Worm (Caenorhabditis elegans) whole organism, early embryonic: ENCODE results near the gene F56D6.8.

ENCODE experiments used
- F13C5.2 ChIP-seq: sonication (generic microtip); optimal IDR thresholded peaks from 2 replicates; lab custom pipeline; 2017; ENCODE audit warnings: mild to moderate bottlenecking, missing genetic modification characterization, inconsistent platforms, missing compliant biosample characterization
- ama-1 ChIP-seq: fragments of 150-350 bp; optimal IDR thresholded peaks from 2 replicates; lab custom pipeline; 2014
- flt-1 ChIP-seq: fragments of 200-800 bp; sonication (Bioruptor generic); IDR thresholded peaks from 2 replicates; pipeline ENCODE4 v1.3.6; 2022; ENCODE audit warnings: missing genetic modification characterization, missing compliant biosample characterization
- hmbx-1 ChIP-seq: sonication (generic microtip); optimal IDR thresholded peaks from 2 replicates; lab custom pipeline; 2016; ENCODE audit warnings: mild to moderate bottlenecking, missing genetic modification characterization, missing compliant biosample characterization
- hmg-4 ChIP-seq: fragments of 200-800 bp; sonication (Bioruptor generic); optimal IDR thresholded peaks from 2 replicates; lab custom pipeline; 2018; ENCODE audit warnings: mild to moderate bottlenecking, missing genetic modification characterization, missing compliant biosample characterization
- tbx-11 ChIP-seq: fragments of 200-800 bp; sonication (Bioruptor generic); IDR thresholded peaks from 2 replicates; pipeline ENCODE4 v1.3.6; 2022; ENCODE audit warnings: missing genetic modification characterization, missing compliant biosample characterization
- tra-4 ChIP-seq: sonication (generic microtip); optimal IDR thresholded peaks from 2 replicates; lab custom pipeline; 2017; ENCODE audit warnings: missing genetic modification characterization, missing compliant biosample characterization

DNA sequence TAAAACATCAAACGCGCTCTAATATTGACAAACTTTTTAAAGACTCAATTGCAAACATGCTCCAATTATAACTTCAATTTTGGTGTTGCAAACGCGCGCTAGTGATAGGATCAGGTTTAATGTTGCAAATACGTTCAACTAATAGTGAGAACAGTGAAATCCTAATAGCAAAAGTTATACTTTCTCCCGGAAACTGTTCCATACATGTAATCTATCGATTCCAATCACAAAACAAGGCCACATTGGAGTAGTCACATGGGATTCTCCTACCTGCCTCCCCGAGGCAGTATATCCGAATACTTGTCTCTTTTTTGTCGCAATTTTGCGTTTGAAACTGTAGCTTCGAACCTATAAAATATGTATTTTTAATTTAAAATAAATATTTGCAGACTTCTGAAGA lies 24.4 kb downstream of the F56D6.8 start:
- TF ChIP-seq tbx-11 (GFP tag; lab: Robert Waterston, UW) = no peak
- TF ChIP-seq ama-1 = no peak
- no peak for TF ChIP-seq F13C5.2 (tag; lab: Kevin White, UChicago)
- no peak for TF ChIP-seq tra-4 (tag; lab: Kevin White, UChicago)
- TF ChIP-seq hmg-4 (GFP tag; lab: Kevin White, UChicago) = no peak
- TF ChIP-seq flt-1 = no peak
- TF ChIP-seq hmbx-1 (tag; lab: Kevin White, UChicago) = no peak
